Fruit fly (Drosophila melanogaster) whole organism, adult: ENCODE measurements around the gene vret.
A peak's percentile ranks its signal among the peaks of the same experiment; 100 is the strongest.

Experiments used
- CG11617 ChIP-seq: fragments of 200-800 bp; sonication (Bioruptor generic); optimal IDR thresholded peaks from 2 replicates; lab custom pipeline; 2017; ENCODE audit warnings: mild to moderate bottlenecking, missing biosample characterization, missing genetic modification reagents, missing genetic modification characterization
- CG5204 ChIP-seq: fragments of 200-800 bp; sonication (Bioruptor generic); optimal IDR thresholded peaks from 2 replicates; lab custom pipeline; 2016; ENCODE audit warnings: missing biosample characterization, missing genetic modification characterization
- Mnt ChIP-seq: fragments of 200-800 bp; sonication (Bioruptor generic); optimal IDR thresholded peaks from 2 replicates; lab custom pipeline; 2016; ENCODE audit warnings: missing biosample characterization, mild to moderate bottlenecking, missing genetic modification characterization
- bab1 ChIP-seq: fragments of 200-800 bp; sonication (Bioruptor generic); optimal IDR thresholded peaks from 3 replicates; lab custom pipeline; 2019; ENCODE audit warnings: missing biosample characterization, mild to moderate bottlenecking, missing genetic modification characterization, moderate library complexity
- toe ChIP-seq: fragments of 200-800 bp; sonication (Bioruptor generic); optimal IDR thresholded peaks from 2 replicates; lab custom pipeline; 2016; ENCODE audit warnings: missing biosample characterization, missing genetic modification characterization

Gene vret

DNA sequence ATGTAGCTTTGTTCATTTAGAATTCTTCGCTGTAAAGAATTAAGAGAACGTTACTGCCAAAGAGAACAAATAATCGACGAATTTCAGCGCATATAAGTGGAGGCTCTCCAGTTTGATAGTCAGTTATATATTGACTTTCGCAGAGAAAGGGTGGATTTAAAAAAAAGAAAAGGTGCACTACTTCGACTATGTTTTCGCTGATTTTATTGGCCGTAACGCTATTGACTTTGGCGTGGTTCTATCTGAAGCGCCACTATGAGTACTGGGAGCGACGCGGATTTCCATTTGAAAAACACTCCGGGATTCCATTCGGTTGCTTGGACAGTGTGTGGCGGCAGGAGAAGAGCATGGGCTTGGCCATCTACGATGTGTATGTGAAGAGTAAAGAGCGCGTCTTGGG is 47.2 kb downstream of the vret start, which contains the start of gene Cyp6d4:
TSS of gene Cyp6d4 (plus strand) at position 112 of the 400 bp plus-strand sequence.
- TF ChIP-seq CG11617 (GFP tag; lab: Kevin White, UChicago) (no peak), bab1 (GFP tag; lab: Kevin White, UChicago) (peak; percentile 11)

DNA sequence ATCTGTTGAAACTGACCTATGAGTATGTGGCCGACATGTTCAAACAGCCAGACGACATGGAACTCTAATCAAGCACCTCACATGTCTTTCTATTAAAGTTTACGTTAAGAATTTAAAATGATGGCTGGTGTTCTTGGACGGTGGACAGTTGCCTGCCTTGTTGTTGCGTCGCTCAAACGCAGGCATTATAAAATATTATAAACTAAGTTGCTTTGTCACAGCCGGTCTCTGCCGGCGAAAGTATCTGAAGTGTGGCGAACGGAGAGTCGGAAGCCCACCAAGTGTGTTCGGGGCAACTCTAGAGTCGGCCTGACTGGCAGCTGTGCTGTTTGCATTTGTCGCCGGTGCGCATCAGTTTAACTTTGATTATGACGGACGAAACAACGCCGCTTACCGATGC is 50.7 kb downstream of the vret start, which contains the start of gene cd:
TSS of gene cd (plus strand) at position 301 of the 400 bp plus-strand sequence.
- no peak for TF ChIP-seq toe (GFP tag; lab: Kevin White, UChicago)
- TF ChIP-seq CG5204 (GFP tag; lab: Kevin White, UChicago): no peak
- no peak for TF ChIP-seq Mnt (GFP tag; lab: Kevin White, UChicago)
